Fruit fly (Drosophila melanogaster): ENCODE data around the gene CG10116.

The CG10116 gene

dm6 chr3L:13489193-13489752 is 32.2 kb upstream of the CG10116 start:
- TF ChIP-seq br (GFP tag; optimal IDR thresholded peaks at IDR 0.05) (no peak), Hr78 (GFP tag; optimal IDR thresholded peaks at IDR 0.05) (no peak), fru (GFP tag; optimal IDR thresholded peaks at IDR 0.05) (no peak), foxo (GFP tag; optimal IDR thresholded peaks at IDR 0.05) (no peak), h (GFP tag; optimal IDR thresholded peaks at IDR 0.05) (no peak), Jra (GFP tag; optimal IDR thresholded peaks at IDR 0.05) (no peak), lola (GFP tag; optimal IDR thresholded peaks at IDR 0.05) (no peak), dsf (GFP tag; optimal IDR thresholded peaks at IDR 0.05; ENCODE audit: borderline replicate concordance) (no peak), Hr83 (GFP tag; optimal IDR thresholded peaks at IDR 0.05; ENCODE audit: poor library complexity, severe bottlenecking) (no peak)

- TF ChIP-seq dmrt93B (GFP tag; optimal IDR thresholded peaks at IDR 0.05) = peak; percentile 38
- no peak for TF ChIP-seq Rel (GFP tag; optimal IDR thresholded peaks at IDR 0.05)
- peak; percentile 37 for TF ChIP-seq Rel (tag; optimal IDR thresholded peaks at IDR 0.05)
- no peak for TF ChIP-seq tai (GFP tag; optimal IDR thresholded peaks at IDR 0.05)
- peak; percentile 33 for TF ChIP-seq Sp1 (GFP tag; optimal IDR thresholded peaks at IDR 0.05)
- peak; percentile 34 for TF ChIP-seq Jra (GFP tag; optimal IDR thresholded peaks at IDR 0.05)
- no peak for TF ChIP-seq dl (GFP tag; optimal IDR thresholded peaks at IDR 0.05; ENCODE audit: insufficient read depth in 1 of 2, partially characterized antibody in 2 of 2)
- TF ChIP-seq Dif (GFP tag; optimal IDR thresholded peaks at IDR 0.05; ENCODE audit: partially characterized antibody) = peak; percentile 8
- TF ChIP-seq foxo (GFP tag; optimal IDR thresholded peaks at IDR 0.05) = peak in 1 of 2 experiments; percentile 52
- peak; percentile 38 for TF ChIP-seq rgr (GFP tag; optimal IDR thresholded peaks at IDR 0.05)
- no peak for TF ChIP-seq Dfd (GFP tag; optimal IDR thresholded peaks at IDR 0.05)
- TF ChIP-seq fru (GFP tag; optimal IDR thresholded peaks at IDR 0.05) = peak; percentile 35
- peak; percentile 3 for TF ChIP-seq psq (GFP tag; optimal IDR thresholded peaks at IDR 0.05)
- TF ChIP-seq ey (GFP tag; optimal IDR thresholded peaks at IDR 0.05) = peak; percentile 39
- TF ChIP-seq br (GFP tag; optimal IDR thresholded peaks at IDR 0.05) = peak; percentile 48
- peak; percentile 10 for TF ChIP-seq Mio (GFP tag; optimal IDR thresholded peaks at IDR 0.05)
- TF ChIP-seq woc (GFP tag; optimal IDR thresholded peaks at IDR 0.05) = peak; percentile 71
- peak; percentile 9 for TF ChIP-seq HLH106 (tag; optimal IDR thresholded peaks at IDR 0.05)
- TF ChIP-seq OdsH (GFP tag; optimal IDR thresholded peaks at IDR 0.05) = peak; percentile 30
- TF ChIP-seq lola (GFP tag; optimal IDR thresholded peaks at IDR 0.05) = no peak
Measured at dm6 chr3L:13488129-13488876, 31.3 kb upstream of the CG10116 start.

dm6 chr3L:13486860-13487404 is 29.9 kb upstream of the CG10116 start:
- TF ChIP-seq Myc (optimal IDR thresholded peaks at IDR 0.05) = no peak
- no peak for TF ChIP-seq HLH106 (tag; optimal IDR thresholded peaks at IDR 0.05)
- no peak for TF ChIP-seq Mio (GFP tag; optimal IDR thresholded peaks at IDR 0.05)
- no peak for TF ChIP-seq brk (GFP tag; optimal IDR thresholded peaks at IDR 0.05)
- no peak for TF ChIP-seq foxo (GFP tag; optimal IDR thresholded peaks at IDR 0.05)
- no peak for TF ChIP-seq Hr83 (GFP tag; optimal IDR thresholded peaks at IDR 0.05; ENCODE audit: poor library complexity, severe bottlenecking)
- TF ChIP-seq CG32264 (GFP tag; optimal IDR thresholded peaks at IDR 0.05) = no peak

dm6 chr3L:13486041-13486859 is 29.2 kb upstream of the CG10116 start, which contains the start of the genes Abp1 and Tgi:
TSS of gene Abp1 (minus strand) at chr3L:13486280.
TSS of gene Tgi (plus strand) at chr3L:13486797.
- no peak for TF ChIP-seq HLH106 (tag; optimal IDR thresholded peaks at IDR 0.05)
- no peak for TF ChIP-seq pan (optimal IDR thresholded peaks at IDR 0.05)
- TF ChIP-seq ey (GFP tag; optimal IDR thresholded peaks at IDR 0.05) = no peak
- TF ChIP-seq br (GFP tag; optimal IDR thresholded peaks at IDR 0.05) = no peak
- TF ChIP-seq Jra (GFP tag; optimal IDR thresholded peaks at IDR 0.05) = peak; percentile 55
- no peak for TF ChIP-seq psq (GFP tag; optimal IDR thresholded peaks at IDR 0.05)
- TF ChIP-seq Mio (GFP tag; optimal IDR thresholded peaks at IDR 0.05) = no peak
- TF ChIP-seq Sp1 (GFP tag; optimal IDR thresholded peaks at IDR 0.05) = no peak
- TF ChIP-seq tai (GFP tag; optimal IDR thresholded peaks at IDR 0.05) = no peak
- TF ChIP-seq Dfd (GFP tag; optimal IDR thresholded peaks at IDR 0.05) = no peak
- TF ChIP-seq Vsx2 (GFP tag; optimal IDR thresholded peaks at IDR 0.05; ENCODE audit: partially characterized antibody) = no peak
- no peak for TF ChIP-seq dl (GFP tag; optimal IDR thresholded peaks at IDR 0.05; ENCODE audit: insufficient read depth in 1 of 2, partially characterized antibody in 2 of 2)
- no peak for TF ChIP-seq Abd-B (GFP tag; optimal IDR thresholded peaks at IDR 0.05)
- no peak for TF ChIP-seq jim (GFP tag; optimal IDR thresholded peaks at IDR 0.05)
- TF ChIP-seq woc (GFP tag; optimal IDR thresholded peaks at IDR 0.05) = peak; percentile 14
- TF ChIP-seq dsf (GFP tag; optimal IDR thresholded peaks at IDR 0.05; ENCODE audit: borderline replicate concordance) = peak; percentile 11
- TF ChIP-seq h (GFP tag; optimal IDR thresholded peaks at IDR 0.05) = peak; percentile 26
- TF ChIP-seq Hr78 (GFP tag; optimal IDR thresholded peaks at IDR 0.05) = no peak
- TF ChIP-seq N (GFP tag; optimal IDR thresholded peaks at IDR 0.05) = no peak
- TF ChIP-seq Hr83 (GFP tag; optimal IDR thresholded peaks at IDR 0.05; ENCODE audit: poor library complexity, severe bottlenecking) = peak; percentile 61
- TF ChIP-seq sage (GFP tag; optimal IDR thresholded peaks at IDR 0.05) = no peak
- TF ChIP-seq Hnf4 (GFP tag; optimal IDR thresholded peaks at IDR 0.05) = peak; percentile 65
- TF ChIP-seq rgr (GFP tag; optimal IDR thresholded peaks at IDR 0.05) = peak; percentile 47
- TF ChIP-seq Dif (GFP tag; optimal IDR thresholded peaks at IDR 0.05; ENCODE audit: partially characterized antibody) = no peak
- TF ChIP-seq lola (GFP tag; optimal IDR thresholded peaks at IDR 0.05) = no peak
- TF ChIP-seq dmrt93B (GFP tag; optimal IDR thresholded peaks at IDR 0.05) = no peak
- no peak for TF ChIP-seq Rel (GFP tag; optimal IDR thresholded peaks at IDR 0.05)
- TF ChIP-seq Rel (tag; optimal IDR thresholded peaks at IDR 0.05) = peak; percentile 5
- no peak for TF ChIP-seq usp (GFP tag; optimal IDR thresholded peaks at IDR 0.05)
- TF ChIP-seq foxo (GFP tag; optimal IDR thresholded peaks at IDR 0.05) = peak in 1 of 2 experiments; percentile 26
- no peak for TF ChIP-seq CG32264 (GFP tag; optimal IDR thresholded peaks at IDR 0.05)
- peak; percentile 3 for TF ChIP-seq fru (GFP tag; optimal IDR thresholded peaks at IDR 0.05)

Data from whole organism, wandering third instar larva.